Worm (Caenorhabditis elegans) whole organism, mixed stage, embryonic: Measurements from ENCODE around the gene C08F11.10.
"Not testable (repeated sequence)": the region's sequence is repeated elsewhere in the genome, so short reads cannot be mapped to it uniquely, and the experiment has no call there.

Experiments used
- M03D4.4 ChIP-seq: sonication (generic microtip); optimal IDR thresholded peaks from 2 replicates; lab custom pipeline; 2017; ENCODE audit warnings: mild to moderate bottlenecking, missing genetic modification characterization, missing compliant biosample characterization
- ces-1 ChIP-seq: fragments of 150-350 bp; optimal IDR thresholded peaks from 2 replicates; lab custom pipeline; 2014; ENCODE audit warnings: missing biosample characterization, missing genetic modification reagents, missing genetic modification characterization
- ham-2 ChIP-seq: fragments of 200-800 bp; sonication (Bioruptor generic); optimal IDR thresholded peaks from 2 replicates; lab custom pipeline; 2018; ENCODE audit warnings: mild to moderate bottlenecking, missing genetic modification characterization, missing compliant biosample characterization
- mep-1 ChIP-seq: fragments of 150-350 bp; optimal IDR thresholded peaks from 2 replicates; lab custom pipeline; 2017; ENCODE audit warnings: missing biosample characterization, missing genetic modification reagents, missing genetic modification characterization, inconsistent platforms
- sptf-1 ChIP-seq: sonication (generic microtip); optimal IDR thresholded peaks from 2 replicates; lab custom pipeline; 2017; ENCODE audit warnings: mild to moderate bottlenecking, missing genetic modification characterization, moderate library complexity, missing compliant biosample characterization

ce11 chrIV:13662570-13662969, 13.5 kb upstream of the C08F11.10 start, which contains the start of gene Y45F10C.2:
- TF ChIP-seq sptf-1 (tag; lab: Kevin White, UChicago); ces-1 (GFP tag; lab: Kevin White, UChicago); ham-2 (GFP tag; lab: Kevin White, UChicago); M03D4.4 (tag; lab: Kevin White, UChicago); mep-1 (tag; lab: Kevin White, UChicago): not testable (repeated sequence)
